Fruit fly (Drosophila melanogaster): ENCODE results near the gene Dtg.

The Dtg gene

dm6 chr3R:12647954-12648353 is at the start of gene Dtg:
TSS of gene Dtg (plus strand) at chr3R:12648058.
- no peak for TF ChIP-seq Dll (optimal IDR thresholded peaks at IDR 0.05)
- TF ChIP-seq EcR (GFP tag; optimal IDR thresholded peaks at IDR 0.05): peak in 1 of 2 experiments; percentile 30

dm6 chr3R:12611973-12612372 is 35.9 kb upstream of the Dtg start:
- TF ChIP-seq Dll (optimal IDR thresholded peaks at IDR 0.05) (no peak), pan (optimal IDR thresholded peaks at IDR 0.05) (no peak), EcR (GFP tag; optimal IDR thresholded peaks at IDR 0.05) (no peak), usp (GFP tag; optimal IDR thresholded peaks at IDR 0.05) (no peak), CG8478 (optimal IDR thresholded peaks at IDR 0.05) (no peak), psq (optimal IDR thresholded peaks at IDR 0.05) (no peak)

dm6 chr3R:12615553-12615952 is 32.3 kb upstream of the Dtg start:
- no peak for TF ChIP-seq CG8478 (optimal IDR thresholded peaks at IDR 0.05)
- TF ChIP-seq pan (optimal IDR thresholded peaks at IDR 0.05): no peak

dm6 chr3R:12622778-12623177 is 25.1 kb upstream of the Dtg start:
- no peak for TF ChIP-seq usp (GFP tag; optimal IDR thresholded peaks at IDR 0.05)
- no peak for TF ChIP-seq Dll (optimal IDR thresholded peaks at IDR 0.05)
- TF ChIP-seq CG8478 (optimal IDR thresholded peaks at IDR 0.05): no peak
- TF ChIP-seq psq (optimal IDR thresholded peaks at IDR 0.05): no peak

dm6 chr3R:12624913-12625312 is 22.9 kb upstream of the Dtg start:
- TF ChIP-seq Dll (optimal IDR thresholded peaks at IDR 0.05) (no peak), usp (GFP tag; optimal IDR thresholded peaks at IDR 0.05) (no peak), pan (optimal IDR thresholded peaks at IDR 0.05) (no peak), psq (optimal IDR thresholded peaks at IDR 0.05) (no peak), EcR (GFP tag; optimal IDR thresholded peaks at IDR 0.05) (no peak), CG8478 (optimal IDR thresholded peaks at IDR 0.05) (no peak)

- TF ChIP-seq Dll (optimal IDR thresholded peaks at IDR 0.05): no peak
- no peak for TF ChIP-seq EcR (GFP tag; optimal IDR thresholded peaks at IDR 0.05)
- no peak for TF ChIP-seq CG8478 (optimal IDR thresholded peaks at IDR 0.05)
- TF ChIP-seq psq (optimal IDR thresholded peaks at IDR 0.05): no peak
- no peak for TF ChIP-seq pan (optimal IDR thresholded peaks at IDR 0.05)
- no peak for TF ChIP-seq usp (GFP tag; optimal IDR thresholded peaks at IDR 0.05)
These were observed 21.0 kb upstream of the Dtg start for dm6 chr3R:12626674-12627382.

dm6 chr3R:12627691-12628148 is 20.1 kb upstream of the Dtg start, which contains the start of the genes Vha55 and Snx3:
TSS of gene Vha55 (minus strand) at chr3R:12627829.
TSS of gene Snx3 (plus strand) at chr3R:12628031.
- TF ChIP-seq Dll (optimal IDR thresholded peaks at IDR 0.05) (no peak), usp (GFP tag; optimal IDR thresholded peaks at IDR 0.05) (no peak), psq (optimal IDR thresholded peaks at IDR 0.05) (no peak), EcR (GFP tag; optimal IDR thresholded peaks at IDR 0.05) (no peak), CG8478 (optimal IDR thresholded peaks at IDR 0.05) (no peak), pan (optimal IDR thresholded peaks at IDR 0.05) (no peak)

- TF ChIP-seq EcR (GFP tag; optimal IDR thresholded peaks at IDR 0.05) (no peak), CG8478 (optimal IDR thresholded peaks at IDR 0.05) (peak; percentile 9)
These were observed 19.4 kb upstream of the Dtg start for dm6 chr3R:12628395-12628928.

- no peak for TF ChIP-seq psq (optimal IDR thresholded peaks at IDR 0.05)
These were observed 17.5 kb upstream of the Dtg start, which contains the start of gene Not10 for dm6 chr3R:12630369-12630768. TSS of gene Not10 (plus strand) at chr3R:12630647.

dm6 chr3R:12633059-12633458 is 14.8 kb upstream of the Dtg start, which contains the start of gene CG18530:
TSS of gene CG18530 (plus strand) at chr3R:12633359.
- TF ChIP-seq EcR (GFP tag; optimal IDR thresholded peaks at IDR 0.05) (no peak), CG8478 (optimal IDR thresholded peaks at IDR 0.05) (no peak), pan (optimal IDR thresholded peaks at IDR 0.05) (no peak), usp (GFP tag; optimal IDR thresholded peaks at IDR 0.05) (no peak), psq (optimal IDR thresholded peaks at IDR 0.05) (no peak), Dll (optimal IDR thresholded peaks at IDR 0.05) (no peak)

dm6 chr3R:12634617-12635016 is 13.2 kb upstream of the Dtg start, which contains the start of gene CG11598:
TSS of gene CG11598 (plus strand) at chr3R:12634917.
- TF ChIP-seq usp (GFP tag; optimal IDR thresholded peaks at IDR 0.05) (no peak), pan (optimal IDR thresholded peaks at IDR 0.05) (no peak), CG8478 (optimal IDR thresholded peaks at IDR 0.05) (no peak), Dll (optimal IDR thresholded peaks at IDR 0.05) (no peak), EcR (GFP tag; optimal IDR thresholded peaks at IDR 0.05) (no peak), psq (optimal IDR thresholded peaks at IDR 0.05) (no peak)

dm6 chr3R:12636240-12636639 is 11.6 kb upstream of the Dtg start, which contains the start of gene CG11600:
TSS of gene CG11600 (plus strand) at chr3R:12636540.
- TF ChIP-seq EcR (GFP tag; optimal IDR thresholded peaks at IDR 0.05): no peak
- no peak for TF ChIP-seq pan (optimal IDR thresholded peaks at IDR 0.05)
- no peak for TF ChIP-seq Dll (optimal IDR thresholded peaks at IDR 0.05)
- no peak for TF ChIP-seq CG8478 (optimal IDR thresholded peaks at IDR 0.05)
- TF ChIP-seq usp (GFP tag; optimal IDR thresholded peaks at IDR 0.05): no peak
- TF ChIP-seq psq (optimal IDR thresholded peaks at IDR 0.05): no peak

- no peak for TF ChIP-seq CG8478 (optimal IDR thresholded peaks at IDR 0.05)
These were observed 9.8 kb upstream of the Dtg start, which contains the start of gene CG11608 for dm6 chr3R:12637961-12638531. TSS of gene CG11608 (plus strand) at chr3R:12638481.

All from whole organism.